Worm (Caenorhabditis elegans) whole organism, L4 larva: ENCODE data around the gene dao-6.

Experiments
- F26F4.8 ChIP-seq: fragments of 200-800 bp; sonication (Bioruptor generic); conservative IDR thresholded peaks from 2 replicates; pipeline ENCODE4 v1.3.6; 2022; ENCODE audit warnings: missing genetic modification characterization, missing compliant biosample characterization
- Y48G9A.11 ChIP-seq: fragments of 200-800 bp; sonication (Bioruptor generic); IDR thresholded peaks from 2 replicates; pipeline ENCODE4 v1.3.6; 2022; ENCODE audit warnings: missing genetic modification reagents, missing genetic modification characterization, missing compliant biosample characterization
- ZK337.2 ChIP-seq: fragments of 200-800 bp; sonication (Bioruptor generic); IDR thresholded peaks from 2 replicates; pipeline ENCODE4 v1.3.6; 2022; ENCODE audit warnings: missing genetic modification reagents, missing genetic modification characterization, missing compliant biosample characterization
- ces-1 ChIP-seq: fragments of 150-350 bp; sonication (generic microtip); optimal IDR thresholded peaks from 4 replicates; lab custom pipeline; 2014; ENCODE audit warnings: missing biosample characterization, missing genetic modification reagents, missing genetic modification characterization
- egl-27 ChIP-seq: sonication (generic microtip); optimal IDR thresholded peaks from 3 replicates; lab custom pipeline; 2017; ENCODE audit warnings: missing biosample characterization, missing genetic modification reagents, missing genetic modification characterization
- lin-15B ChIP-seq: fragments of 150-350 bp; sonication (generic microtip); optimal IDR thresholded peaks from 3 replicates; lab custom pipeline; 2014; ENCODE audit warnings: missing biosample characterization, missing genetic modification characterization
- lin-39 ChIP-seq: fragments of 150-350 bp; optimal IDR thresholded peaks from 2 replicates; lab custom pipeline; 2014; ENCODE audit warnings: missing biosample characterization, missing genetic modification reagents, missing genetic modification characterization
- mep-1 ChIP-seq: fragments of 150-350 bp; sonication (generic microtip); optimal IDR thresholded peaks from 3 replicates; lab custom pipeline; 2014; ENCODE audit warnings: missing biosample characterization, missing genetic modification characterization
- snpc-4 ChIP-seq: fragments of 150-350 bp; optimal IDR thresholded peaks from 2 replicates; lab custom pipeline; 2014; ENCODE audit warnings: missing biosample characterization, missing genetic modification characterization
- unc-62 ChIP-seq, 3 experiments: fragments of 150-350 bp in 1 of 3; sonication (generic microtip); optimal IDR thresholded peaks in 2 of 3; peaks in 1 of 3; 1 replicate in 1 of 3; 2 replicates in 2 of 3; lab custom pipeline; 2014 to 2017; ENCODE audit warnings: missing biosample characterization in 3 of 3, missing genetic modification characterization in 3 of 3, missing genetic modification reagents in 3 of 3, missing genotype in 1 of 3

ce11 chrIII:9685959-9686358, 50.0 kb downstream of the dao-6 start, which contains the start of gene C07A9.10:
- TF ChIP-seq F26F4.8 (GFP tag; lab: Robert Waterston, UW) (no peak), unc-62 (GFP tag; optimal IDR thresholded peaks at IDR 0.05 in 1 of 2; lab: Kevin White, UChicago) (no peak), unc-62 (tag; optimal IDR thresholded peaks at IDR 0.05; lab: Kevin White, UChicago) (no peak), snpc-4 (no peak), ces-1 (GFP tag; lab: Kevin White, UChicago) (no peak), mep-1 (tag; lab: Kevin White, UChicago) (no peak), Y48G9A.11 (GFP tag; lab: Robert Waterston, UW) (no peak), egl-27 (tag; lab: Kevin White, UChicago) (no peak), lin-39 (tag; lab: Kevin White, UChicago) (no peak), ZK337.2 (GFP tag; lab: Robert Waterston, UW) (no peak), lin-15B (tag; lab: Kevin White, UChicago) (no peak)
